Worm (Caenorhabditis elegans) whole organism, early embryonic: ENCODE results near the gene T18D3.1.
A peak's percentile ranks its signal among the peaks of the same experiment; 100 is the strongest.

Experiments used
- B0310.2 ChIP-seq: sonication (generic microtip); optimal IDR thresholded peaks from 2 replicates; lab custom pipeline; 2016; ENCODE audit warnings: mild to moderate bottlenecking, missing genetic modification characterization, missing compliant biosample characterization
- F13C5.2 ChIP-seq: sonication (generic microtip); optimal IDR thresholded peaks from 2 replicates; lab custom pipeline; 2017; ENCODE audit warnings: mild to moderate bottlenecking, missing genetic modification characterization, inconsistent platforms, missing compliant biosample characterization
- aly-1 ChIP-seq: sonication (generic microtip); optimal IDR thresholded peaks from 2 replicates; lab custom pipeline; 2016; ENCODE audit warnings: missing genetic modification characterization, missing compliant biosample characterization
- ama-1 ChIP-seq: fragments of 150-350 bp; optimal IDR thresholded peaks from 2 replicates; lab custom pipeline; 2014
- ceh-13 ChIP-seq: fragments of 200-800 bp; sonication (Bioruptor generic); optimal IDR thresholded peaks from 2 replicates; lab custom pipeline; 2018; ENCODE audit warnings: mild to moderate bottlenecking, missing genetic modification characterization, missing compliant biosample characterization
- ceh-36 ChIP-seq: sonication (generic microtip); optimal IDR thresholded peaks from 2 replicates; lab custom pipeline; 2016; ENCODE audit warnings: missing genetic modification characterization, inconsistent platforms, missing compliant biosample characterization
- ets-7 ChIP-seq: sonication (generic microtip); optimal IDR thresholded peaks from 2 replicates; lab custom pipeline; 2016; ENCODE audit warnings: missing genotype, missing genetic modification characterization, missing compliant biosample characterization
- flt-1 ChIP-seq: fragments of 200-800 bp; sonication (Bioruptor generic); IDR thresholded peaks from 2 replicates; pipeline ENCODE4 v1.3.6; 2022; ENCODE audit warnings: missing genetic modification characterization, missing compliant biosample characterization
- hmg-4 ChIP-seq: fragments of 200-800 bp; sonication (Bioruptor generic); optimal IDR thresholded peaks from 2 replicates; lab custom pipeline; 2018; ENCODE audit warnings: mild to moderate bottlenecking, missing genetic modification characterization, missing compliant biosample characterization
- hnd-1 ChIP-seq: sonication (generic microtip); optimal IDR thresholded peaks from 2 replicates; lab custom pipeline; 2016; ENCODE audit warnings: missing genetic modification characterization, missing compliant biosample characterization
- scrt-1 ChIP-seq: fragments of 200-800 bp; sonication (Bioruptor generic); IDR thresholded peaks from 2 replicates; pipeline ENCODE4 v1.3.6; 2022; ENCODE audit warnings: missing genetic modification characterization, missing compliant biosample characterization
- tbx-37 ChIP-seq: fragments of 200-800 bp; sonication (Bioruptor generic); conservative IDR thresholded peaks from 2 replicates; pipeline ENCODE4 v1.3.6; 2022; ENCODE audit warnings: missing genetic modification reagents, missing genetic modification characterization, missing compliant biosample characterization

- 0 out of 2 replicates have a peak, but pooled peaks have one; percentile 15 for TF ChIP-seq scrt-1
- TF ChIP-seq hmg-4 (GFP tag; lab: Kevin White, UChicago), result peak; percentile 52
- TF ChIP-seq hnd-1 (tag; lab: Kevin White, UChicago), result no peak
- no peak for TF ChIP-seq flt-1 (GFP tag; lab: Robert Waterston, UW)
- 0 out of 2 replicates have a peak, but pooled peaks have one; percentile 12 for TF ChIP-seq tbx-37
- no peak for TF ChIP-seq ceh-13 (GFP tag; lab: Kevin White, UChicago)
- TF ChIP-seq ceh-36, result no peak
- TF ChIP-seq ama-1 (lab: Kevin White, UChicago), result no peak
- peak; percentile 0 for TF ChIP-seq F13C5.2 (tag; lab: Kevin White, UChicago)
- TF ChIP-seq ets-7 (tag; lab: Kevin White, UChicago), result no peak
- TF ChIP-seq aly-1 (tag; lab: Kevin White, UChicago), result peak; percentile 77
- TF ChIP-seq B0310.2, result no peak
Measured at ce11 chrX:12407297-12407696, 47.2 kb upstream of the T18D3.1 start.
